Fruit fly (Drosophila melanogaster): Measurements from ENCODE around the gene CG3638.

DNA sequence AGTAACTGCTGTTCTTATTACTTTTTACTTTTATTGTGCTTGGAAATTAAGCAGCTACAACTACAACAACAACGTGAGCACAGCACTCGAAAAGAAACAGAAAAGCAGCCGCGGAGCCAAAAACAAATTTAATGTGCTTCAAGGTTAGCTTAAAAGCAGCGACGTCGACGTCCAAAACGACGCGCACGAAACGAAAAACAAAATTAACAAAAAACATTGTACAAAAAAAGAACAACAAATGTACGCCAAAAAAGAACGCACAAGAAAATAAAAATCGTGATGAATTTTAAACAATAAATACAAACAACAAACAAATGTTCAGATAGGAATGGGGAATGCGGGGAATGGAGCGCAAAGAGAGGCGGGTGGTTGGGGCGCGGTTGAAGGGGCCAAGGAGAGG is 34.6 kb upstream of the CG3638 start:
- TF ChIP-seq rn (GFP tag; IDR thresholded peaks at IDR 0.05) (no peak), CG15710 (tag; optimal IDR thresholded peaks at IDR 0.05) (no peak), CG13204 (GFP tag; optimal IDR thresholded peaks at IDR 0.05) (no peak), CG32121 (GFP tag; IDR thresholded peaks at IDR 0.05) (no peak; the same call in 1 of the 2 replicates), EcR (GFP tag; optimal IDR thresholded peaks at IDR 0.05) (no peak), CG8301 (tag; optimal IDR thresholded peaks at IDR 0.05) (no peak), Pif1A (GFP tag; optimal IDR thresholded peaks at IDR 0.05) (no peak), Pif1B (GFP tag; optimal IDR thresholded peaks at IDR 0.05) (no peak), CG17806 (tag; optimal IDR thresholded peaks at IDR 0.05) (no peak), Ets98B (GFP tag; IDR thresholded peaks at IDR 0.05) (no peak), CG34367 (tag; optimal IDR thresholded peaks at IDR 0.05) (no peak), CG12605 (GFP tag; IDR thresholded peaks at IDR 0.05) (peak; percentile 49), gl (tag; optimal IDR thresholded peaks at IDR 0.05) (no peak)
